Fruit fly (Drosophila melanogaster) Kc167 (cell line): ENCODE measurements around the gene mRpL36.

Experiments used
- Sin3A ChIP-seq: fragments of >200 bp; optimal IDR thresholded peaks from 2 replicates; lab custom pipeline; 2018; ENCODE audit warnings: missing external identifiers
- h ChIP-seq: fragments of >200 bp; optimal IDR thresholded peaks from 3 replicates; lab custom pipeline; 2018; ENCODE audit warnings: missing external identifiers
- insv ChIP-seq: fragments of >200 bp; optimal IDR thresholded peaks from 3 replicates; lab custom pipeline; 2018; ENCODE audit warnings: missing external identifiers
- psq ChIP-seq: fragments of >200 bp; optimal IDR thresholded peaks from 2 replicates; lab custom pipeline; 2017; ENCODE audit warnings: missing external identifiers
- ttk ChIP-seq: sonication (Bioruptor generic); optimal IDR thresholded peaks from 2 replicates; lab custom pipeline; 2017; ENCODE audit warnings: missing external identifiers

dm6 chr3L:8153206-8153996 lies 28.5 kb upstream of the mRpL36 start:
- no peak for TF ChIP-seq psq (lab: Kevin White, UChicago)
- TF ChIP-seq Sin3A (lab: Kevin White, UChicago), result no peak
- TF ChIP-seq insv (lab: Kevin White, UChicago), result no peak
- no peak for TF ChIP-seq ttk (lab: Kevin White, UChicago)
- no peak for TF ChIP-seq h (lab: Kevin White, UChicago)
